Fruit fly (Drosophila melanogaster): ENCODE results near the gene CG43815.

CG43815 gene

DNA sequence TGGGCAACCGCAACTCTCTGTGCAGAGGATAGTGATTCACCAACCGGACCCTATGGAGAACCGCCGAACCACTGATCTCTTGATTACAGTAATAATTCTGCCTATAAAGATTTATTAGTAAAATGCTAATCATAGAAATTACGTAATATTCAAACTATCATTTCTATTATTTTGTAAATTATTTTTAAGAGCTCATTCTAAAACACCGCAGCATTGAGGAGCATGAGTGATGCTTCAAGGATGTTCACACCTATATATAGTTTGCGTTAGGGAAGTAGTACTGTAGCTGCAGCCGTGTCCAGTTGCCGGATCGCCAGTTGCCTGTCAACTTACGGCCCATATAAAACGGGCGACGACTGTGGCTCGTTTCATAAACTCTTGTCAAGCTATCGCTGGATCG, 18.5 kb upstream of the CG43815 start (continued):
- TF ChIP-seq CG1621 (tag; optimal IDR thresholded peaks at IDR 0.05) (peak; percentile 68), acj6 (GFP tag; optimal IDR thresholded peaks at IDR 0.05) (peak; percentile 33), Hr38 (GFP tag; optimal IDR thresholded peaks at IDR 0.05) (no peak), Eip75B (GFP tag; optimal IDR thresholded peaks at IDR 0.05) (peak; percentile 53)

DNA sequence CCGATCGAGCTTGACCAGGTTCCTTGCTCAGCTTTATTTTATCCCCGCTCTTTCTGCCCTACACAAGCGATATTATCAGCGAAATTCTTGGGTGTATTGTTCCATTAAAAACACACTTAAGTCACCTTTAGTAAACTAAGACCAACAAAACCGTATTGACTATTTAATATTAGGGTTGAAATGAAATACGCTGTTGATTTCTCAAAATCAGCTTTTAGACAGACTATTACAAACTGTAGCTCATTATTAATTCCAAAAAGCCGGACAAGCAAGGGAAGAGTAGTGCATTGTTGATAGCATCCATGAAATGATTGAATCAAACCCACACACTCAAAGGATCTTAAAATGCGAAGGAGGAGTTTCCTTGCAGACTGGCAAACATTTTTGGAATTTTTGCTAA, 17.7 kb upstream of the CG43815 start:
- TF ChIP-seq Ets96B (tag; optimal IDR thresholded peaks at IDR 0.05) (peak; percentile 52), CG11902 (GFP tag; optimal IDR thresholded peaks at IDR 0.05) (peak; percentile 12), svp (GFP tag) (peak; percentile 37), Hr39 (GFP tag; optimal IDR thresholded peaks at IDR 0.05) (no peak), CG3032 (tag; optimal IDR thresholded peaks at IDR 0.05) (peak; percentile 52), cyc (GFP tag; optimal IDR thresholded peaks at IDR 0.05) (peak; percentile 14), spab (GFP tag; optimal IDR thresholded peaks at IDR 0.05) (peak; percentile 12), Hr38 (GFP tag; optimal IDR thresholded peaks at IDR 0.05) (no peak), CG6808 (GFP tag; optimal IDR thresholded peaks at IDR 0.05) (peak; percentile 11), CG1621 (tag; optimal IDR thresholded peaks at IDR 0.05) (no peak), Hr4 (GFP tag; optimal IDR thresholded peaks at IDR 0.05) (no peak), Eip78C (GFP tag) (peak; percentile 46), CG34406 (GFP tag; optimal IDR thresholded peaks at IDR 0.05) (peak; percentile 9), topi (GFP tag; optimal IDR thresholded peaks at IDR 0.05) (peak; percentile 32), CG10669 (GFP tag; optimal IDR thresholded peaks at IDR 0.05) (peak; percentile 51), OdsH (GFP tag; optimal IDR thresholded peaks at IDR 0.05) (no peak)

DNA sequence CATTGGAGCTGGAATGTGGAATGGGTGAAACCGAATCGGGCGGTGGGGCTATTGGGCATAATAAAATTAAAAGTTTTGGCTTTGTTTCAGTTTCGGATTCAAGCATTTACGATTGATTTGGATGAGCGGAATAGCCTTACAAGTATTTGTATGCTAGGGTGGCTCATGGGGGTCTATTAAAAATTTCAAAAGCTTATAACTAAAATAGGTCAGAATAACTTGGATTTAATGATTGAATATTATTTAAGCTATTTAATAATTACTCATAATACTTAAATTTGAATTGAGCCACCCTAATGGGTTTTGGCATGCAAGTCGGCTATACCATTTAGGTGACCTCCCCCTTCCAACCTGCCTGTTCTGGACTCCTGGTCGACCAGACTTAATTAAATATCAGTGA, 16.4 kb upstream of the CG43815 start:
- TF ChIP-seq topi (GFP tag; optimal IDR thresholded peaks at IDR 0.05) = peak; percentile 19
- TF ChIP-seq CG6854 (GFP tag; optimal IDR thresholded peaks at IDR 0.05) = no peak
- peak; percentile 43 for TF ChIP-seq Ets96B (tag; optimal IDR thresholded peaks at IDR 0.05)
- TF ChIP-seq Eip75B (GFP tag; optimal IDR thresholded peaks at IDR 0.05) = no peak
- TF ChIP-seq Eip78C (GFP tag) = peak; percentile 57
- peak; percentile 56 for TF ChIP-seq svp (GFP tag)
- peak; percentile 58 for TF ChIP-seq esn (GFP tag; optimal IDR thresholded peaks at IDR 0.05)
- no peak for TF ChIP-seq eg (GFP tag; IDR thresholded peaks at IDR 0.05)
- TF ChIP-seq fkh (GFP tag; optimal IDR thresholded peaks at IDR 0.05) = no peak
- TF ChIP-seq pdm3 (GFP tag; optimal IDR thresholded peaks at IDR 0.05) = peak; percentile 46
- no peak for TF ChIP-seq fd85E (GFP tag; optimal IDR thresholded peaks at IDR 0.05)
- TF ChIP-seq CG8119 (GFP tag; IDR thresholded peaks at IDR 0.05) = no peak
- TF ChIP-seq CG10631 (GFP tag; optimal IDR thresholded peaks at IDR 0.05) = peak; percentile 27
- TF ChIP-seq vri (GFP tag; optimal IDR thresholded peaks at IDR 0.05) = peak; percentile 30
- TF ChIP-seq Hr38 (GFP tag; optimal IDR thresholded peaks at IDR 0.05) = no peak
- peak; percentile 63 for TF ChIP-seq OdsH (GFP tag; optimal IDR thresholded peaks at IDR 0.05)
- peak; percentile 18 for TF ChIP-seq CG34406 (GFP tag; optimal IDR thresholded peaks at IDR 0.05)
- no peak for TF ChIP-seq cyc (GFP tag; optimal IDR thresholded peaks at IDR 0.05)
- TF ChIP-seq dsx (GFP tag; optimal IDR thresholded peaks at IDR 0.05; ENCODE audit: poor library complexity, severe bottlenecking) = no peak
- TF ChIP-seq CG7368 (GFP tag; optimal IDR thresholded peaks at IDR 0.05) = no peak
- peak; percentile 43 for TF ChIP-seq achi (GFP tag; optimal IDR thresholded peaks at IDR 0.05)
- no peak for TF ChIP-seq Hr39 (GFP tag; optimal IDR thresholded peaks at IDR 0.05)
- TF ChIP-seq CG11902 (GFP tag; optimal IDR thresholded peaks at IDR 0.05) = no peak
- no peak for TF ChIP-seq CG16779 (tag; optimal IDR thresholded peaks at IDR 0.05)
- TF ChIP-seq CG6163 (GFP tag; IDR thresholded peaks at IDR 0.05) = peak; percentile 19; the same call in 1 of the 3 replicates
- TF ChIP-seq lz (GFP tag; optimal IDR thresholded peaks at IDR 0.05) = peak; percentile 11
- TF ChIP-seq CG10669 (GFP tag; optimal IDR thresholded peaks at IDR 0.05) = peak; percentile 32
- peak; percentile 1 for TF ChIP-seq CG11762 (GFP tag; optimal IDR thresholded peaks at IDR 0.05; ENCODE audit: insufficient read depth)
- TF ChIP-seq Met (GFP tag; optimal IDR thresholded peaks at IDR 0.05) = peak; percentile 55
- peak; percentile 14 for TF ChIP-seq CG3032 (tag; optimal IDR thresholded peaks at IDR 0.05)
- TF ChIP-seq Smox (GFP tag; optimal IDR thresholded peaks at IDR 0.05) = peak; percentile 42
- peak; percentile 38 for TF ChIP-seq Sox102F (GFP tag; optimal IDR thresholded peaks at IDR 0.05)
- no peak for TF ChIP-seq salr (GFP tag; optimal IDR thresholded peaks at IDR 0.05)
- TF ChIP-seq Blimp-1 (GFP tag; optimal IDR thresholded peaks at IDR 0.05) = no peak
- TF ChIP-seq Lpt (GFP tag; optimal IDR thresholded peaks at IDR 0.05) = no peak
- peak; percentile 5 for TF ChIP-seq CG6792 (GFP tag; optimal IDR thresholded peaks at IDR 0.05)
- TF ChIP-seq Gug (GFP tag; IDR thresholded peaks at IDR 0.05) = no peak
- TF ChIP-seq acj6 (GFP tag; optimal IDR thresholded peaks at IDR 0.05) = peak; percentile 33
- peak; percentile 9 for TF ChIP-seq CG31627 (GFP tag; optimal IDR thresholded peaks at IDR 0.05)
- no peak for TF ChIP-seq Sox15 (GFP tag; optimal IDR thresholded peaks at IDR 0.05)
- TF ChIP-seq fd59A (GFP tag; optimal IDR thresholded peaks at IDR 0.05) = peak; percentile 6

Data from whole organism, prepupa.